Fruit fly (Drosophila melanogaster) whole organism, wandering third instar larva: ENCODE measurements around the gene raptor.

Experiments used
- Abd-B ChIP-seq: fragments of >200 bp; optimal IDR thresholded peaks from 2 replicates; lab custom pipeline; 2017; ENCODE audit warnings: missing biosample characterization, missing genetic modification characterization
- CG32264 ChIP-seq: fragments of 200-800 bp; sonication (Bioruptor generic); optimal IDR thresholded peaks from 2 replicates; lab custom pipeline; 2016; ENCODE audit warnings: missing biosample characterization, missing genetic modification characterization
- CG9705 ChIP-seq: fragments of 200-800 bp; sonication (Bioruptor generic); optimal IDR thresholded peaks from 2 replicates; lab custom pipeline; 2018; ENCODE audit warnings: missing biosample characterization, mild to moderate bottlenecking, missing genetic modification characterization
- CrebA ChIP-seq: fragments of 200-800 bp; sonication (Bioruptor generic); optimal IDR thresholded peaks from 2 replicates; lab custom pipeline; 2016; ENCODE audit warnings: missing biosample characterization, mild to moderate bottlenecking, missing genetic modification characterization, borderline replicate concordance
- Dfd ChIP-seq: fragments of >200 bp; optimal IDR thresholded peaks from 2 replicates; lab custom pipeline; 2017; ENCODE audit warnings: missing biosample characterization, missing genetic modification characterization
- Dif ChIP-seq: fragments of 200-275, 200-300 bp; sonication (Bioruptor generic); optimal IDR thresholded peaks from 2 replicates; lab custom pipeline; 2018; ENCODE audit warnings: missing biosample characterization, missing genetic modification characterization; ENCODE audit not compliant: partially characterized antibody
- GATAd ChIP-seq: sonication (Bioruptor generic); optimal IDR thresholded peaks from 2 replicates; lab custom pipeline; 2016; ENCODE audit warnings: missing biosample characterization, missing genetic modification characterization
- HLH106 ChIP-seq: fragments of 200-800 bp; optimal IDR thresholded peaks from 3 replicates; lab custom pipeline; 2019; ENCODE audit warnings: missing biosample characterization, mild to moderate bottlenecking, missing genetic modification characterization, moderate library complexity
- Hnf4 ChIP-seq: fragments of 200-800 bp; sonication (Bioruptor generic); optimal IDR thresholded peaks from 2 replicates; lab custom pipeline; 2016; ENCODE audit warnings: missing biosample characterization, mild to moderate bottlenecking, missing genetic modification characterization
- Hr78 ChIP-seq: fragments of >200 bp; optimal IDR thresholded peaks from 2 replicates; lab custom pipeline; 2017; ENCODE audit warnings: missing biosample characterization, missing genetic modification characterization
- Hr83 ChIP-seq: fragments of 200-300 bp; sonication (Bioruptor generic); optimal IDR thresholded peaks from 2 replicates; lab custom pipeline; 2016; ENCODE audit warnings: missing biosample characterization, mild to moderate bottlenecking, missing genetic modification characterization, moderate library complexity; ENCODE audit not compliant: poor library complexity, severe bottlenecking
- Jra ChIP-seq: sonication (Bioruptor generic); optimal IDR thresholded peaks from 2 replicates; lab custom pipeline; 2016; ENCODE audit warnings: missing biosample characterization, missing genetic modification characterization
- Mio ChIP-seq: sonication (Bioruptor generic); optimal IDR thresholded peaks from 2 replicates; lab custom pipeline; 2016; ENCODE audit warnings: missing biosample characterization, missing genetic modification characterization
- N ChIP-seq: fragments of >200 bp; optimal IDR thresholded peaks from 2 replicates; lab custom pipeline; 2018; ENCODE audit warnings: missing biosample characterization, missing external identifiers, missing genetic modification characterization
- OdsH ChIP-seq: fragments of 200-800 bp; sonication (Bioruptor generic); optimal IDR thresholded peaks from 2 replicates; lab custom pipeline; 2016; ENCODE audit warnings: missing biosample characterization, mild to moderate bottlenecking, missing genetic modification characterization
- Rel ChIP-seq, 2 experiments: fragments of 200-800 bp; sonication (Bioruptor generic) in 1 of 2; optimal IDR thresholded peaks; 2 replicates in 1 of 2; 3 replicates in 1 of 2; lab custom pipeline; 2016 to 2019; ENCODE audit warnings: mild to moderate bottlenecking in 2 of 2, missing biosample characterization in 2 of 2, missing genetic modification characterization in 2 of 2, moderate library complexity in 1 of 2
- Sp1 ChIP-seq: fragments of 200-800 bp; sonication (Bioruptor generic); optimal IDR thresholded peaks from 3 replicates; lab custom pipeline; 2019; ENCODE audit warnings: missing biosample characterization, mild to moderate bottlenecking, missing genetic modification characterization, moderate library complexity
- Vsx2 ChIP-seq: fragments of 200-300, 225-300 bp; sonication (Bioruptor generic); optimal IDR thresholded peaks from 2 replicates; lab custom pipeline; 2018; ENCODE audit warnings: missing biosample characterization, missing genetic modification characterization; ENCODE audit not compliant: partially characterized antibody
- brk ChIP-seq: fragments of 200-800 bp; sonication (Bioruptor generic); optimal IDR thresholded peaks from 2 replicates; lab custom pipeline; 2016; ENCODE audit warnings: missing biosample characterization, mild to moderate bottlenecking, missing genetic modification characterization
- dl ChIP-seq, 2 experiments: fragments of 175-275, 200-275 bp in 1 of 2; fragments of 200-275 bp in 1 of 2; sonication (Bioruptor generic); optimal IDR thresholded peaks; lab custom pipeline; 2018; ENCODE audit warnings: mild to moderate bottlenecking in 2 of 2, missing biosample characterization in 2 of 2, missing genetic modification characterization in 2 of 2, moderate library complexity in 2 of 2; ENCODE audit not compliant: partially characterized antibody in 2 of 2, insufficient read depth in 1 of 2
- dmrt93B ChIP-seq: fragments of 200-800 bp; sonication (Bioruptor generic); optimal IDR thresholded peaks from 2 replicates; lab custom pipeline; 2018; ENCODE audit warnings: missing biosample characterization, mild to moderate bottlenecking, missing genetic modification characterization
- dsf ChIP-seq: sonication (Bioruptor generic); optimal IDR thresholded peaks from 2 replicates; lab custom pipeline; 2016; ENCODE audit warnings: missing biosample characterization, missing genetic modification characterization, borderline replicate concordance
- ey ChIP-seq: fragments of 200-800 bp; sonication (Bioruptor generic); optimal IDR thresholded peaks from 2 replicates; lab custom pipeline; 2016; ENCODE audit warnings: missing biosample characterization, missing genetic modification characterization
- foxo ChIP-seq, 2 experiments: fragments of 200-800 bp; sonication (Bioruptor generic); optimal IDR thresholded peaks; 2 replicates in 1 of 2; 3 replicates in 1 of 2; lab custom pipeline; 2016 to 2017; ENCODE audit warnings: missing biosample characterization in 2 of 2, missing genetic modification characterization in 2 of 2
- fru ChIP-seq: fragments of 200-800 bp; sonication (Bioruptor generic); optimal IDR thresholded peaks from 3 replicates; lab custom pipeline; 2016; ENCODE audit warnings: missing biosample characterization, mild to moderate bottlenecking, missing genetic modification characterization
- h ChIP-seq: fragments of 200-800 bp; sonication (Bioruptor generic); optimal IDR thresholded peaks from 3 replicates; lab custom pipeline; 2016; ENCODE audit warnings: missing biosample characterization, mild to moderate bottlenecking, missing genetic modification characterization
- jim ChIP-seq: fragments of 175-275, 200-325 bp; sonication (Bioruptor generic); optimal IDR thresholded peaks from 2 replicates; lab custom pipeline; 2016; ENCODE audit warnings: missing biosample characterization, mild to moderate bottlenecking, missing genetic modification characterization
- lola ChIP-seq: fragments of >200 bp; optimal IDR thresholded peaks from 2 replicates; lab custom pipeline; 2017; ENCODE audit warnings: missing biosample characterization, missing genetic modification characterization
- pan ChIP-seq: fragments of >200 bp; optimal IDR thresholded peaks from 2 replicates; lab custom pipeline; 2017
- psq ChIP-seq: fragments of 200-800 bp; sonication (Bioruptor generic); optimal IDR thresholded peaks from 3 replicates; lab custom pipeline; 2017; ENCODE audit warnings: missing biosample characterization, mild to moderate bottlenecking, missing genetic modification characterization, moderate library complexity
- rgr ChIP-seq: fragments of 200-800 bp; sonication (Bioruptor generic); optimal IDR thresholded peaks from 3 replicates; lab custom pipeline; 2016; ENCODE audit warnings: missing biosample characterization, mild to moderate bottlenecking, missing genetic modification characterization
- sage ChIP-seq: fragments of 200-800 bp; sonication (Bioruptor generic); optimal IDR thresholded peaks from 2 replicates; lab custom pipeline; 2016; ENCODE audit warnings: missing biosample characterization, mild to moderate bottlenecking, missing genetic modification characterization
- sv ChIP-seq: fragments of 200-800 bp; sonication (Bioruptor generic); optimal IDR thresholded peaks from 3 replicates; lab custom pipeline; 2016; ENCODE audit warnings: missing biosample characterization, missing genetic modification characterization
- tai ChIP-seq: sonication (Bioruptor generic); optimal IDR thresholded peaks from 2 replicates; lab custom pipeline; 2016; ENCODE audit warnings: missing biosample characterization, missing genetic modification characterization
- usp ChIP-seq: fragments of >200 bp; optimal IDR thresholded peaks from 2 replicates; lab custom pipeline; 2017; ENCODE audit warnings: missing biosample characterization, missing genetic modification characterization
- woc ChIP-seq: sonication (Bioruptor generic); optimal IDR thresholded peaks from 2 replicates; lab custom pipeline; 2016; ENCODE audit warnings: missing biosample characterization, mild to moderate bottlenecking, missing genetic modification characterization

The raptor gene

DNA sequence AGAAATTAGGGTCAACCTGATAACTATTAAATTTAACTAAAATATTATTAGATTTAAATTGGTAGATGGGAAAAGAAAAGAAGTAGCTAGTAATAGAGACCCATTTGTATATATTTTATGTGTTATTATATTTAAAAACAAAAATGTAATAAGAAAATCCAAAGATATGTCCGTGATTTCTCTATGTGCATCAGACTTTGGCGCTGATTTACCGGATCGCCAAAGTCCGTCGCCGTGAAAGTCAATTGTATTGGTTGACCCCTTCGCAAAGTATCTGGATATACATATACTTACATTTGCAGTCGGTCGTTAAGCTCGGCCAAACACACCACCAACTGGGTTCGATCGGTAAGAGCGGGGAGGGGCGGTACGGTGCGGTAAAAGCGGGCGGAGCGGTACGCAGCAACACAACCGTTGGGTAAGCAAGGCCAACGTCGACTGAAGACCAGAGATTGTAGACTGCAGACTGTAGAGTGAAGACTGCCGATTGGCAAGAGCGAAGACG, 12.9 kb downstream of the raptor start:
- TF ChIP-seq brk (GFP tag; lab: Kevin White, UChicago) (no peak), Jra (no peak), woc (GFP tag; lab: Kevin White, UChicago) (no peak), lola (GFP tag; lab: Kevin White, UChicago) (no peak), usp (GFP tag; lab: Kevin White, UChicago) (no peak), OdsH (GFP tag; lab: Kevin White, UChicago) (peak; percentile 56), Vsx2 (GFP tag; lab: Kevin White, UChicago) (no peak), HLH106 (tag; lab: Kevin White, UChicago) (peak; percentile 63), psq (GFP tag; lab: Kevin White, UChicago) (peak; percentile 43), tai (GFP tag; lab: Kevin White, UChicago) (no peak), jim (GFP tag; lab: Kevin White, UChicago) (no peak), pan (lab: Kevin White, UChicago) (no peak), Hnf4 (GFP tag; lab: Kevin White, UChicago) (peak; percentile 52), Mio (GFP tag; lab: Kevin White, UChicago) (no peak), sv (GFP tag; lab: Kevin White, UChicago) (no peak), ey (GFP tag; lab: Kevin White, UChicago) (no peak), dmrt93B (no peak), CG9705 (GFP tag; lab: Kevin White, UChicago) (peak; percentile 25), Abd-B (no peak), CrebA (GFP tag; lab: Kevin White, UChicago) (no peak), rgr (peak; percentile 40), sage (GFP tag; lab: Kevin White, UChicago) (no peak), foxo (GFP tag; optimal IDR thresholded peaks at IDR 0.05; lab: Kevin White, UChicago) (peak in 1 of 2 experiments; percentile 50), N (GFP tag; lab: Kevin White, UChicago) (no peak), Hr78 (GFP tag; lab: Kevin White, UChicago) (no peak), h (GFP tag; lab: Kevin White, UChicago) (peak; percentile 38), GATAd (GFP tag; lab: Kevin White, UChicago) (no peak), fru (GFP tag; lab: Kevin White, UChicago) (peak; percentile 12), Rel (GFP tag; optimal IDR thresholded peaks at IDR 0.05; lab: Kevin White, UChicago) (no peak), Rel (tag; optimal IDR thresholded peaks at IDR 0.05; lab: Kevin White, UChicago) (no peak), CG32264 (GFP tag; lab: Kevin White, UChicago) (no peak), Dfd (GFP tag; lab: Kevin White, UChicago) (no peak), Sp1 (peak; percentile 69), dsf (GFP tag; lab: Kevin White, UChicago) (no peak), Dif (no peak), Hr83 (GFP tag; lab: Kevin White, UChicago) (no peak), dl (GFP tag; optimal IDR thresholded peaks at IDR 0.05; lab: Kevin White, UChicago; ENCODE audit: insufficient read depth in 1 of 2, partially characterized antibody in 2 of 2) (no peak)

DNA sequence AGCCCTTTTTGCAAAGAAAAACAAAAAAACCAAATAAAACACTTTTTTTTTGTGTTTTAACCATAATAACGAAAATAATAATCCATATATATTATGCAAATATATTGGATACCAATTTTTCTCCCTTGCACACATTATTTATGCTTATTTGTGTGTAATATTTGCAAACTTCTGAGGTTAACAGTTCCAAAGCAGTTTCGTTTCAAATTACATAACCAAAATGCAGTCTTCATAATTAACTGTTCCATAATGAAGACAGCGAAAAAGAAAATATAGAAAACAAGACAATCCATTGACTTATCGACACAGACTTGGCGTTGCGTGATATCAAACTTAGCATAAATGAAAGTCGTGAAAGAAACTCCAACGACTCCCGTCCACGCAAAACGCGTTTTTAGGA, 14.4 kb downstream of the raptor start:
- TF ChIP-seq jim (GFP tag; lab: Kevin White, UChicago): no peak
- TF ChIP-seq sage (GFP tag; lab: Kevin White, UChicago): no peak
- TF ChIP-seq Mio (GFP tag; lab: Kevin White, UChicago): no peak
- TF ChIP-seq sv (GFP tag; lab: Kevin White, UChicago): no peak
- no peak for TF ChIP-seq N (GFP tag; lab: Kevin White, UChicago)
- no peak for TF ChIP-seq psq (GFP tag; lab: Kevin White, UChicago)
- TF ChIP-seq CG9705 (GFP tag; lab: Kevin White, UChicago): no peak
- TF ChIP-seq brk (GFP tag; lab: Kevin White, UChicago): no peak
- no peak for TF ChIP-seq usp (GFP tag; lab: Kevin White, UChicago)
- TF ChIP-seq dmrt93B: no peak
- no peak for TF ChIP-seq ey (GFP tag; lab: Kevin White, UChicago)
- no peak for TF ChIP-seq Abd-B
- no peak for TF ChIP-seq Vsx2 (GFP tag; lab: Kevin White, UChicago)
- no peak for TF ChIP-seq lola (GFP tag; lab: Kevin White, UChicago)
- TF ChIP-seq dsf (GFP tag; lab: Kevin White, UChicago): no peak
- TF ChIP-seq fru (GFP tag; lab: Kevin White, UChicago): no peak
- no peak for TF ChIP-seq Hr83 (GFP tag; lab: Kevin White, UChicago)
- no peak for TF ChIP-seq Jra
- no peak for TF ChIP-seq tai (GFP tag; lab: Kevin White, UChicago)
- no peak for TF ChIP-seq Rel (GFP tag; optimal IDR thresholded peaks at IDR 0.05; lab: Kevin White, UChicago)
- TF ChIP-seq Rel (tag; optimal IDR thresholded peaks at IDR 0.05; lab: Kevin White, UChicago): no peak
- TF ChIP-seq, all 38 proteins: peak for 0
